Fruit fly (Drosophila melanogaster): ENCODE data around the gene Sec16.

Gene Sec16

DNA sequence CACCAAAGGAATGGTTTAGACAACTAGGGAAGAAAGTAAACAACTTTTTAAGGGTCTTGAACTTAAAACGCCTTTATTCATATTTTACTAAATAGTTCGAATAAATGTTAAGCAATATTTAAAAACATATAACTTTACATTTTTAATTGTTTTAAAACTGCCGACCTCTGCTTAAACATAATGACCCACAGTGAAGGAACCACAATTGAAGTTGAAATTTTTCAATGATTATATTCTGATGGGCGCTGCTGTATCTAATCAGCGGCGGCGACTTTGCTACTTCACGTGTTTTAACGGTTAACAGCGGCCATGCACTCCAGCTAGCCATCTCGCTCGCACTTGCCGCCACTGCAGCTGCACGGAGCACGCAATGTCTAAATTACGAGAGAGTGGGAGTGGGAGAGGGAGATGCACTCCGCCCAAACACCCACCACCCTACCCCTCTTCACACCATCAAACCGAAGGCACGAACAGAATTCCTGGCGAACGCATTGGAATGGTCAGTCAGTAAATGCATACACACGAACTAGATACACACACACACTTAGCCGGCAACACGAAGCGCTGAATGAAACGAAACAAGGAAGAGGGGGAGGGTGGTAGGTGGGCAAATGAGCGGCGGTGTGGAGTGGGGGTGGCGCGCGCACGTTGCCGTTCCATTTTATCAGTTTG lies 17.0 kb upstream of the Sec16 start (continued):
- TF ChIP-seq CG8290 (GFP tag; optimal IDR thresholded peaks at IDR 0.05) = no peak
- TF ChIP-seq CG8290 (tag; optimal IDR thresholded peaks at IDR 0.05) = no peak
- TF ChIP-seq CG1024 (GFP tag; IDR thresholded peaks at IDR 0.05) = no peak
- peak; percentile 6 for TF ChIP-seq CG7786 (GFP tag; optimal IDR thresholded peaks at IDR 0.05)
- no peak for TF ChIP-seq pzg (GFP tag; optimal IDR thresholded peaks at IDR 0.05)
- TF ChIP-seq crc (GFP tag; optimal IDR thresholded peaks at IDR 0.05) = no peak
- TF ChIP-seq CG11085 (GFP tag; IDR thresholded peaks at IDR 0.05) = no peak
- TF ChIP-seq Ssrp (tag; optimal IDR thresholded peaks at IDR 0.05) = peak; percentile 77
- TF ChIP-seq Elba2 (GFP tag; optimal IDR thresholded peaks at IDR 0.05) = no peak
- peak; percentile 48 for TF ChIP-seq Jarid2 (GFP tag; optimal IDR thresholded peaks at IDR 0.05)
- no peak for TF ChIP-seq CG13894 (tag; optimal IDR thresholded peaks at IDR 0.05)
- TF ChIP-seq CG18599 (GFP tag; optimal IDR thresholded peaks at IDR 0.05) = peak; percentile 63
- peak; percentile 68 for TF ChIP-seq Blimp-1 (GFP tag; optimal IDR thresholded peaks at IDR 0.05)
- peak; percentile 64 for TF ChIP-seq CG14014 (GFP tag; IDR thresholded peaks at IDR 0.05)
- TF ChIP-seq inv (GFP tag; IDR thresholded peaks at IDR 0.05; ENCODE audit: partially characterized antibody) = no peak
- TF ChIP-seq psq (GFP tag; optimal IDR thresholded peaks at IDR 0.05) = no peak
- TF ChIP-seq CG2199 (GFP tag; IDR thresholded peaks at IDR 0.05) = no peak
- TF ChIP-seq HmgZ (tag; optimal IDR thresholded peaks at IDR 0.05) = no peak

DNA sequence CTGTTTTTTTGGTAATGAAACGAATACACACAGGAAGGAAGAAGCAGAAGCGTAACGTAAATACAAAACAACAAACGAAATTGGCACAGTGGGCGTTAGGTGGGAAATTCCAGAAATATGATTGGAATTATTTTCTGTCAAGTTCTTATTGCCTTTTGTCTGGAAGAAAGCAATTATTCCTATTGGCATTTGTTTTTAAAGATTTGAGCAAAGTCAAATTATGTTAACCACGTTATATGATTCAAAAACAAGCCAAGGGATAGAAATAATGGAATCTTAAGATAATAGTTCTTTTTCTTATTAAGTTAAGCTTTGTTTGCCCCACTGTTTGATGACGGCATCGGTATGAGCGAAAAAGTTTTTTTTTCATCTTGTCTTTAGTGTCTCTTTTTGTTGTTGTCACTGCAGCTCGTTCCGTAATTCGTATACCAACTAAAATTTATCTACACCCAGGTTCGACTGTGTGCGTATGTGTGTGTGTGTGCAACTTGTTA lies 16.3 kb upstream of the Sec16 start:
- TF ChIP-seq CG31365 (tag; optimal IDR thresholded peaks at IDR 0.05) (peak; percentile 80), wek (GFP tag; optimal IDR thresholded peaks at IDR 0.05) (peak; percentile 68), ftz-f1 (GFP tag; optimal IDR thresholded peaks at IDR 0.05) (no peak), Optix (GFP tag; IDR thresholded peaks at IDR 0.05) (peak; percentile 83), bigmax (GFP tag; optimal IDR thresholded peaks at IDR 0.05) (peak; percentile 23), sc (optimal IDR thresholded peaks at IDR 0.05) (no peak), sc (GFP tag; optimal IDR thresholded peaks at IDR 0.05) (peak; percentile 85), sim (GFP tag; IDR thresholded peaks at IDR 0.05) (peak; percentile 74), ci (GFP tag; IDR thresholded peaks at IDR 0.05) (peak; percentile 89), fd96Cb (tag; optimal IDR thresholded peaks at IDR 0.05) (peak; percentile 96), maf-S (GFP tag; optimal IDR thresholded peaks at IDR 0.05) (peak; percentile 95), CG15514 (GFP tag; optimal IDR thresholded peaks at IDR 0.05) (peak; percentile 88), CG30431 (GFP tag; optimal IDR thresholded peaks at IDR 0.05) (peak; percentile 91), CG7271 (tag; optimal IDR thresholded peaks at IDR 0.05) (peak; percentile 41), CG18764 (GFP tag; optimal IDR thresholded peaks at IDR 0.05) (peak; percentile 85), crol (GFP tag; IDR thresholded peaks at IDR 0.05) (no peak), CG1529 (GFP tag; optimal IDR thresholded peaks at IDR 0.05) (peak; percentile 92), Lhr (GFP tag; optimal IDR thresholded peaks at IDR 0.05) (peak; percentile 73), tx (GFP tag; optimal IDR thresholded peaks at IDR 0.05) (peak; percentile 96), CG2129 (GFP tag; IDR thresholded peaks at IDR 0.05; ENCODE audit: partially characterized antibody) (no peak), Doc2 (GFP tag; IDR thresholded peaks at IDR 0.05) (no peak; the same call in 1 of the 2 replicates), CG2116 (GFP tag; optimal IDR thresholded peaks at IDR 0.05) (peak; percentile 79), CG6272 (GFP tag; IDR thresholded peaks at IDR 0.05) (peak; percentile 80), ind (GFP tag; optimal IDR thresholded peaks at IDR 0.05) (peak; percentile 94), Sry-β (GFP tag; optimal IDR thresholded peaks at IDR 0.05) (peak; percentile 29), Antp (GFP tag; optimal IDR thresholded peaks at IDR 0.05) (peak; percentile 95), NC2β (GFP tag; optimal IDR thresholded peaks at IDR 0.05) (peak; percentile 92), Oaz (GFP tag; IDR thresholded peaks at IDR 0.05) (peak; percentile 91), Tbp (GFP tag; optimal IDR thresholded peaks at IDR 0.05) (no peak), sob (GFP tag; IDR thresholded peaks at IDR 0.05) (peak; percentile 92), CG10321 (GFP tag; IDR thresholded peaks at IDR 0.05) (peak; percentile 76; the same call in 1 of the 2 replicates), sima (GFP tag; optimal IDR thresholded peaks at IDR 0.05) (peak; percentile 86), CG17802 (tag; optimal IDR thresholded peaks at IDR 0.05) (peak; percentile 74)
